Worm (Caenorhabditis elegans) whole organism, L4/young adult: ENCODE measurements around the gene ift-74.

Source experiments
- W03F9.2 ChIP-seq: fragments of 150-350 bp; optimal IDR thresholded peaks from 2 replicates; lab custom pipeline; 2014; ENCODE audit warnings: missing biosample characterization, missing genetic modification characterization
- dao-5 ChIP-seq: sonication (generic microtip); optimal IDR thresholded peaks from 2 replicates; lab custom pipeline; 2016; ENCODE audit warnings: missing genotype, missing genetic modification characterization, moderate library complexity, missing compliant biosample characterization
- him-1 ChIP-seq: sonication (generic microtip); optimal IDR thresholded peaks from 2 replicates; lab custom pipeline; 2016; ENCODE audit warnings: missing genotype, missing genetic modification reagents, missing genetic modification characterization, missing compliant biosample characterization

ift-74 gene

ce11 chrII:6729331-6729730, 49.5 kb downstream of the ift-74 start, which contains the start of gene T14B4.8:
Gene T14B4.8 (minus strand): TSS chrII:6729390.
- TF ChIP-seq dao-5 (tag; lab: Kevin White, UChicago), result no peak
- no peak for TF ChIP-seq W03F9.2 (tag; lab: Kevin White, UChicago)
- TF ChIP-seq him-1 (tag; lab: Kevin White, UChicago), result no peak
